Fruit fly (Drosophila melanogaster) whole organism, prepupa: Measurements from ENCODE around the gene CG43774.

Source experiments
- Blimp-1 ChIP-seq: fragments of 200-800 bp; sonication (Bioruptor generic); optimal IDR thresholded peaks from 3 replicates; lab custom pipeline; 2017; ENCODE audit warnings: missing biosample characterization, missing genetic modification characterization, mild to moderate bottlenecking, moderate library complexity, missing genetic modification reagents
- CG10669 ChIP-seq: fragments of 200-800 bp; sonication (Bioruptor generic); optimal IDR thresholded peaks from 3 replicates; lab custom pipeline; 2018; ENCODE audit warnings: missing biosample characterization, mild to moderate bottlenecking, missing genetic modification characterization, moderate library complexity
- CG11762 ChIP-seq: fragments of 200-800 bp; sonication (Bioruptor generic); optimal IDR thresholded peaks from 3 replicates; lab custom pipeline; 2016; ENCODE audit warnings: missing biosample characterization, missing genetic modification characterization; ENCODE audit not compliant: insufficient read depth
- CG11902 ChIP-seq: fragments of 200-800 bp; sonication (Bioruptor generic); optimal IDR thresholded peaks from 3 replicates; lab custom pipeline; 2016; ENCODE audit warnings: missing biosample characterization, missing genetic modification characterization
- CG15336 ChIP-seq: fragments of 200-800 bp; sonication (Bioruptor generic); IDR thresholded peaks from 2 replicates; pipeline ENCODE4 v1.3.6; 2022; ENCODE audit warnings: missing biosample characterization, missing genetic modification characterization
- CG1621 ChIP-seq: fragments of 200-800 bp; sonication (Bioruptor generic); optimal IDR thresholded peaks from 3 replicates; lab custom pipeline; 2018; ENCODE audit warnings: missing biosample characterization, mild to moderate bottlenecking, missing genetic modification characterization
- CG3032 ChIP-seq: fragments of 200-800 bp; optimal IDR thresholded peaks from 2 replicates; lab custom pipeline; 2019; ENCODE audit warnings: missing biosample characterization, mild to moderate bottlenecking, missing genetic modification characterization, moderate library complexity
- CG31627 ChIP-seq: fragments of 200-800 bp; sonication (Bioruptor generic); optimal IDR thresholded peaks from 3 replicates; lab custom pipeline; 2016; ENCODE audit warnings: missing biosample characterization, missing genetic modification characterization
- CG32006 ChIP-seq: fragments of 200-800 bp; sonication (Bioruptor generic); optimal IDR thresholded peaks from 3 replicates; lab custom pipeline; 2017; ENCODE audit warnings: missing biosample characterization, mild to moderate bottlenecking, missing genetic modification characterization
- CG34406 ChIP-seq: fragments of 200-800 bp; sonication (Bioruptor generic); optimal IDR thresholded peaks from 3 replicates; lab custom pipeline; 2016; ENCODE audit warnings: missing biosample characterization, missing genetic modification characterization
- CG3919 ChIP-seq: fragments of 200-800 bp; sonication (Bioruptor generic); optimal IDR thresholded peaks from 3 replicates; lab custom pipeline; 2016; ENCODE audit warnings: missing biosample characterization, missing genetic modification characterization
- CG4318 ChIP-seq: fragments of 200-800 bp; sonication (Bioruptor generic); optimal IDR thresholded peaks from 3 replicates; lab custom pipeline; 2017; ENCODE audit warnings: missing biosample characterization, mild to moderate bottlenecking, missing genetic modification characterization
- CG6163 ChIP-seq: fragments of 200-800 bp; sonication (Bioruptor generic); IDR thresholded peaks from 3 replicates; pipeline ENCODE4 v1.3.6; 2022; ENCODE audit warnings: missing biosample characterization, missing genetic modification characterization
- CG6276 ChIP-seq: fragments of 200-800 bp; sonication (Bioruptor generic); optimal IDR thresholded peaks from 2 replicates; lab custom pipeline; 2017; ENCODE audit warnings: missing biosample characterization, mild to moderate bottlenecking, missing genetic modification characterization
- CG6808 ChIP-seq: fragments of 200-800 bp; sonication (Bioruptor generic); optimal IDR thresholded peaks from 3 replicates; lab custom pipeline; 2017; ENCODE audit warnings: missing biosample characterization, missing genetic modification characterization, mild to moderate bottlenecking, moderate library complexity, missing genetic modification reagents
- CG6854 ChIP-seq: fragments of 200-800 bp; sonication (Bioruptor generic); optimal IDR thresholded peaks from 2 replicates; lab custom pipeline; 2017; ENCODE audit warnings: missing biosample characterization, mild to moderate bottlenecking, missing genetic modification characterization
- CG7368 ChIP-seq: fragments of 200-800 bp; sonication (Bioruptor generic); optimal IDR thresholded peaks from 3 replicates; lab custom pipeline; 2016; ENCODE audit warnings: missing biosample characterization, missing genetic modification characterization
- CG8119 ChIP-seq: fragments of 200-800 bp; sonication (Bioruptor generic); IDR thresholded peaks from 3 replicates; pipeline ENCODE4 v1.3.6; 2022; ENCODE audit warnings: missing biosample characterization, missing genetic modification characterization
- CG8319 ChIP-seq: fragments of 200-800 bp; sonication (Bioruptor generic); optimal IDR thresholded peaks from 3 replicates; lab custom pipeline; 2016; ENCODE audit warnings: missing biosample characterization, missing genetic modification characterization
- CG9139 ChIP-seq: fragments of 200-800 bp; sonication (Bioruptor generic); optimal IDR thresholded peaks from 3 replicates; lab custom pipeline; 2017; ENCODE audit warnings: missing biosample characterization, mild to moderate bottlenecking, missing genetic modification characterization
- Eip75B ChIP-seq: fragments of 200-800 bp; sonication (Bioruptor generic); optimal IDR thresholded peaks from 3 replicates; lab custom pipeline; 2016; ENCODE audit warnings: missing biosample characterization, missing genetic modification characterization
- Eip78C ChIP-seq: fragments of 200-800 bp; sonication (Bioruptor generic); peaks from one replicate; lab custom pipeline; 2016; ENCODE audit warnings: missing biosample characterization, missing genetic modification characterization
- Eip93F ChIP-seq: fragments of 200-800 bp; sonication (Bioruptor generic); optimal IDR thresholded peaks from 2 replicates; lab custom pipeline; 2016; ENCODE audit warnings: missing biosample characterization, mild to moderate bottlenecking, missing genetic modification characterization
- Ets21C ChIP-seq: fragments of 200-800 bp; sonication (Bioruptor generic); optimal IDR thresholded peaks from 3 replicates; lab custom pipeline; 2016; ENCODE audit warnings: missing biosample characterization, missing genetic modification characterization
- Ets96B ChIP-seq: fragments of 200-800 bp; optimal IDR thresholded peaks from 2 replicates; lab custom pipeline; 2019; ENCODE audit warnings: missing biosample characterization, mild to moderate bottlenecking, missing genetic modification characterization, moderate library complexity
- Gug ChIP-seq: fragments of 200-800 bp; sonication (Bioruptor generic); IDR thresholded peaks from 2 replicates; pipeline ENCODE4 v1.3.6; 2022; ENCODE audit warnings: missing biosample characterization, missing genetic modification characterization
- Hr38 ChIP-seq: sonication (Bioruptor generic); optimal IDR thresholded peaks from 2 replicates; lab custom pipeline; 2016; ENCODE audit warnings: missing biosample characterization, missing genetic modification characterization
- Hr4 ChIP-seq: fragments of 200-800 bp; sonication (Bioruptor generic); optimal IDR thresholded peaks from 3 replicates; lab custom pipeline; 2016; ENCODE audit warnings: missing biosample characterization, missing genetic modification characterization
- Lpt ChIP-seq: fragments of 200-800 bp; sonication (Bioruptor generic); optimal IDR thresholded peaks from 3 replicates; lab custom pipeline; 2016; ENCODE audit warnings: missing biosample characterization, missing genetic modification characterization
- Met ChIP-seq: fragments of 200-800 bp; sonication (Bioruptor generic); optimal IDR thresholded peaks from 3 replicates; lab custom pipeline; 2016; ENCODE audit warnings: missing biosample characterization, missing genetic modification characterization
- OdsH ChIP-seq: fragments of 200-800 bp; sonication (Bioruptor generic); optimal IDR thresholded peaks from 3 replicates; lab custom pipeline; 2016; ENCODE audit warnings: missing biosample characterization, missing genetic modification characterization
- Smox ChIP-seq: fragments of 200-800 bp; sonication (Bioruptor generic); optimal IDR thresholded peaks from 3 replicates; lab custom pipeline; 2016; ENCODE audit warnings: missing biosample characterization, missing genetic modification characterization
- Sox102F ChIP-seq: fragments of 200-800 bp; sonication (Bioruptor generic); optimal IDR thresholded peaks from 2 replicates; lab custom pipeline; 2016; ENCODE audit warnings: missing biosample characterization, mild to moderate bottlenecking, missing genetic modification characterization
- achi ChIP-seq: fragments of 200-800 bp; sonication (Bioruptor generic); optimal IDR thresholded peaks from 3 replicates; lab custom pipeline; 2016; ENCODE audit warnings: missing biosample characterization, missing genetic modification characterization
- acj6 ChIP-seq: fragments of 200-800 bp; sonication (Bioruptor generic); optimal IDR thresholded peaks from 3 replicates; lab custom pipeline; 2016; ENCODE audit warnings: missing biosample characterization, missing genetic modification characterization
- cyc ChIP-seq: fragments of 200-800 bp; sonication (Bioruptor generic); optimal IDR thresholded peaks from 3 replicates; lab custom pipeline; 2016; ENCODE audit warnings: missing biosample characterization, missing genetic modification characterization
- dac ChIP-seq: fragments of 200-800 bp; sonication (Bioruptor generic); optimal IDR thresholded peaks from 2 replicates; lab custom pipeline; 2017; ENCODE audit warnings: missing biosample characterization, mild to moderate bottlenecking, missing genetic modification characterization
- esn ChIP-seq: fragments of 200-800 bp; sonication (Bioruptor generic); optimal IDR thresholded peaks from 2 replicates; lab custom pipeline; 2016; ENCODE audit warnings: missing biosample characterization, mild to moderate bottlenecking, missing genetic modification characterization, moderate library complexity
- fd59A ChIP-seq: fragments of 200-800 bp; sonication (Bioruptor generic); optimal IDR thresholded peaks from 2 replicates; lab custom pipeline; 2017; ENCODE audit warnings: missing biosample characterization, mild to moderate bottlenecking, missing genetic modification characterization, missing genetic modification reagents
- fkh ChIP-seq: fragments of 200-800 bp; sonication (Bioruptor generic); optimal IDR thresholded peaks from 3 replicates; lab custom pipeline; 2017; ENCODE audit warnings: missing biosample characterization, mild to moderate bottlenecking, missing genetic modification characterization, moderate library complexity
- lz ChIP-seq: fragments of 200-800 bp; sonication (Bioruptor generic); optimal IDR thresholded peaks from 3 replicates; lab custom pipeline; 2016; ENCODE audit warnings: missing biosample characterization, missing genetic modification characterization
- net ChIP-seq: fragments of 200-800 bp; sonication (Bioruptor generic); optimal IDR thresholded peaks from 3 replicates; lab custom pipeline; 2016; ENCODE audit warnings: missing biosample characterization, missing genetic modification characterization
- pdm3 ChIP-seq: fragments of 200-800 bp; sonication (Bioruptor generic); optimal IDR thresholded peaks from 3 replicates; lab custom pipeline; 2016; ENCODE audit warnings: missing biosample characterization, missing genetic modification characterization
- spab ChIP-seq: fragments of 200-800 bp; sonication (Bioruptor generic); optimal IDR thresholded peaks from 2 replicates; lab custom pipeline; 2017; ENCODE audit warnings: missing biosample characterization, mild to moderate bottlenecking, missing genetic modification characterization, missing genetic modification reagents
- svp ChIP-seq: fragments of 200-800 bp; sonication (Bioruptor generic); peaks from one replicate; lab custom pipeline; 2016; ENCODE audit warnings: missing biosample characterization, missing genetic modification characterization
- topi ChIP-seq: fragments of 200-800 bp; sonication (Bioruptor generic); optimal IDR thresholded peaks from 3 replicates; lab custom pipeline; 2016; ENCODE audit warnings: missing biosample characterization, missing genetic modification characterization

The CG43774 gene

DNA sequence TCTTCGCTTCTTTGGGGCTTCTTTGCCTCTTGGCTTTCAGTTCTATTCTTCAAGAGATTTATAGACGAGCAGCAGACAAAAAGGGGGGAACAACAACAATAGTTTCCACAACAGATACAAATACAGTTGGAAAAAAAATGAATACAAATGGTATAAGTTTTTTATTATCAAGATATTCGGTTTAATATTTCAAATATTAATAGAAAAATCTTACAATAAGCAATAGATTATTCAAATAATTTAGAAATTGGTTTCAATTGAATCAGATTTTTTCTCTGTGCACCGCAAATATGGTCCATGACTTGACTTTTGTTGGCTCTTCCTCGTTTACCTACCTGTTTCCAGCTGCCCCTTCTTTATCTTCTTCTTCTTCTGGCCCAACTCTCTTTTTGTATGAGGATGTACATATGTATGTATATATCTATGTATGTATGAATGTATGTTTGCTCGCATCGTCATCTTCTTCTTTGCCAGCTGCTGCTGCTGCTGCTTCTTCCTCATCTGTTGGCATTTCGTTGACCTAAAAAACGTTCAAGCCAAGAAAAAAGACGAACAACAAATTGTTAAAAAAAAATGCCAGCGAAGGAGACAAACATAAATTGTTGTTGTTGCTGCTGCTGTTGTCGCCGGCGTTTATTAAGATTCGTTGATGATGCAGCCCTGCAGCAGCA lies 45.1 kb downstream of the CG43774 start (continued):
- TF ChIP-seq CG6276 (peak; percentile 43), Lpt (GFP tag; lab: Kevin White, UChicago) (peak; percentile 54), Eip75B (GFP tag; lab: Kevin White, UChicago) (peak; percentile 33), CG1621 (tag; lab: Kevin White, UChicago) (peak; percentile 14), net (GFP tag; lab: Kevin White, UChicago) (no peak), CG6163 (GFP tag; lab: Robert Waterston, UW) (peak; percentile 81), acj6 (peak; percentile 59), svp (GFP tag; lab: Kevin White, UChicago) (peak; percentile 53), Hr38 (GFP tag; lab: Kevin White, UChicago) (no peak), achi (GFP tag; lab: Kevin White, UChicago) (peak; percentile 73)

dm6 chr2L:4054881-4055779 lies 46.7 kb downstream of the CG43774 start:
- peak; percentile 41 for TF ChIP-seq topi
- TF ChIP-seq CG6163 (GFP tag; lab: Robert Waterston, UW) = peak; percentile 63; the same call in 2 of the 3 replicates
- peak; percentile 1 for TF ChIP-seq CG6276
- TF ChIP-seq Hr4 = peak; percentile 65
- peak; percentile 50 for TF ChIP-seq CG7368 (GFP tag; lab: Kevin White, UChicago)
- peak; percentile 63 for TF ChIP-seq esn
- TF ChIP-seq Lpt (GFP tag; lab: Kevin White, UChicago) = peak; percentile 26
- TF ChIP-seq CG15336 (GFP tag; lab: Robert Waterston, UW) = peak; percentile 59
- TF ChIP-seq acj6 = peak; percentile 60
- TF ChIP-seq CG6808 = peak; percentile 33
- TF ChIP-seq CG9139 (GFP tag; lab: Kevin White, UChicago) = peak; percentile 35
- TF ChIP-seq Ets96B = peak; percentile 33
- TF ChIP-seq fd59A (GFP tag; lab: Kevin White, UChicago) = peak; percentile 31
- peak; percentile 13 for TF ChIP-seq CG10669 (GFP tag; lab: Kevin White, UChicago)
- TF ChIP-seq CG32006 (GFP tag; lab: Kevin White, UChicago) = peak; percentile 70
- peak; percentile 38 for TF ChIP-seq net (GFP tag; lab: Kevin White, UChicago)
- peak; percentile 6 for TF ChIP-seq spab (GFP tag; lab: Kevin White, UChicago)
- TF ChIP-seq Eip78C (GFP tag; lab: Kevin White, UChicago) = peak; percentile 88
- no peak for TF ChIP-seq fkh (GFP tag; lab: Kevin White, UChicago)
- peak; percentile 37 for TF ChIP-seq lz (GFP tag; lab: Kevin White, UChicago)
- TF ChIP-seq Gug (GFP tag; lab: Robert Waterston, UW) = no peak
- no peak for TF ChIP-seq Blimp-1 (GFP tag; lab: Kevin White, UChicago)
- peak; percentile 42 for TF ChIP-seq Sox102F
- TF ChIP-seq CG8319 (GFP tag; lab: Kevin White, UChicago) = no peak
- peak; percentile 37 for TF ChIP-seq Ets21C
- TF ChIP-seq svp (GFP tag; lab: Kevin White, UChicago) = peak; percentile 76
- TF ChIP-seq CG8119 (GFP tag; lab: Robert Waterston, UW) = peak; percentile 70
- peak; percentile 72 for TF ChIP-seq OdsH (GFP tag; lab: Kevin White, UChicago)
- TF ChIP-seq CG3032 (tag; lab: Kevin White, UChicago) = peak; percentile 19
- TF ChIP-seq CG4318 (GFP tag; lab: Kevin White, UChicago) = no peak
- TF ChIP-seq Eip75B (GFP tag; lab: Kevin White, UChicago) = peak; percentile 42
- TF ChIP-seq Met (GFP tag; lab: Kevin White, UChicago) = peak; percentile 26
- peak; percentile 40 for TF ChIP-seq CG31627 (GFP tag; lab: Kevin White, UChicago)
- TF ChIP-seq CG11762 (GFP tag; lab: Kevin White, UChicago) = peak; percentile 39
- TF ChIP-seq pdm3 (GFP tag; lab: Kevin White, UChicago) = peak; percentile 67
- peak; percentile 26 for TF ChIP-seq CG34406 (GFP tag; lab: Kevin White, UChicago)
- no peak for TF ChIP-seq Eip93F (GFP tag; lab: Kevin White, UChicago)
- TF ChIP-seq CG3919 = peak; percentile 69
- TF ChIP-seq CG6854 (GFP tag; lab: Kevin White, UChicago) = no peak
- TF ChIP-seq dac (GFP tag; lab: Kevin White, UChicago) = peak; percentile 9
- TF ChIP-seq cyc = peak; percentile 41
- peak; percentile 31 for TF ChIP-seq Smox
- TF ChIP-seq CG11902 (GFP tag; lab: Kevin White, UChicago) = peak; percentile 15
